Fruit fly (Drosophila melanogaster) whole organism, embryonic: Measurements from ENCODE around the gene stol.

ENCODE experiments used
- ATbp ChIP-seq: fragments of 200-800 bp; sonication (Bioruptor generic); optimal IDR thresholded peaks from 2 replicates; lab custom pipeline; 2017; ENCODE audit warnings: missing biosample characterization, mild to moderate bottlenecking, missing genetic modification characterization, missing genetic modification reagents
- Awh ChIP-seq: fragments of 200-800 bp; sonication (Bioruptor generic); IDR thresholded peaks from 2 replicates; pipeline ENCODE4, ENCODE4 v1.3.6; 2022; ENCODE audit warnings: missing biosample characterization, missing genetic modification characterization
- Bgb ChIP-seq: fragments of 200-800 bp; sonication (Bioruptor generic); IDR thresholded peaks from 2 replicates; pipeline ENCODE4 v1.3.6; 2022; ENCODE audit warnings: missing biosample characterization, missing genetic modification characterization; ENCODE audit not compliant: partially characterized antibody
- BtbVII ChIP-seq: fragments of 200-800 bp; sonication (Bioruptor generic); optimal IDR thresholded peaks from 3 replicates; lab custom pipeline; 2017; ENCODE audit warnings: missing biosample characterization, mild to moderate bottlenecking, missing genetic modification characterization
- CG10543 ChIP-seq: fragments of 200-800 bp; sonication (Bioruptor generic); optimal IDR thresholded peaks from 3 replicates; lab custom pipeline; 2017; ENCODE audit warnings: missing biosample characterization, mild to moderate bottlenecking, missing genetic modification characterization, moderate library complexity
- CG12299 ChIP-seq: fragments of 200-800 bp; sonication (Bioruptor generic); optimal IDR thresholded peaks from 2 replicates; lab custom pipeline; 2018; ENCODE audit warnings: missing biosample characterization, mild to moderate bottlenecking, missing genetic modification characterization
- CG14050 ChIP-seq: fragments of 200-800 bp; sonication (Bioruptor generic); IDR thresholded peaks from 3 replicates; pipeline ENCODE4 v1.3.6; 2022; ENCODE audit warnings: missing biosample characterization, missing genetic modification characterization
- CG14441 ChIP-seq: fragments of 200-800 bp; sonication (Bioruptor generic); IDR thresholded peaks from 2 replicates; pipeline ENCODE4 v1.3.6; 2022; ENCODE audit warnings: missing biosample characterization, missing genetic modification characterization
- CG15601 ChIP-seq: fragments of 200-800 bp; sonication (Bioruptor generic); optimal IDR thresholded peaks from 3 replicates; lab custom pipeline; 2019; ENCODE audit warnings: missing biosample characterization, mild to moderate bottlenecking, missing genetic modification characterization, moderate library complexity
- CG15696 ChIP-seq: fragments of 200-800 bp; sonication (Bioruptor generic); optimal IDR thresholded peaks from 2 replicates; lab custom pipeline; 2019; ENCODE audit warnings: missing biosample characterization, mild to moderate bottlenecking, missing genetic modification characterization, moderate library complexity
- CG16863 ChIP-seq: fragments of 200-800 bp; sonication (Bioruptor generic); optimal IDR thresholded peaks from 3 replicates; lab custom pipeline; 2016; ENCODE audit warnings: missing biosample characterization, missing genetic modification characterization
- CG17568 ChIP-seq: fragments of 200-800 bp; sonication (Bioruptor generic); optimal IDR thresholded peaks from 2 replicates; lab custom pipeline; 2018; ENCODE audit warnings: missing biosample characterization, mild to moderate bottlenecking, missing genetic modification characterization, moderate library complexity
- CG2116 ChIP-seq: fragments of 200-800 bp; sonication (Bioruptor generic); optimal IDR thresholded peaks from 3 replicates; lab custom pipeline; 2018; ENCODE audit warnings: missing biosample characterization, mild to moderate bottlenecking, missing genetic modification characterization
- CG2129 ChIP-seq: fragments of 200-800 bp; sonication (Bioruptor generic); IDR thresholded peaks from 2 replicates; pipeline ENCODE4 v1.3.6; 2022; ENCODE audit warnings: missing biosample characterization, missing genetic modification characterization; ENCODE audit not compliant: partially characterized antibody
- CG3726 ChIP-seq: fragments of 200-800 bp; sonication (Bioruptor generic); IDR thresholded peaks from 3 replicates; pipeline ENCODE4, ENCODE4 v1.3.6; 2022; ENCODE audit warnings: missing biosample characterization, missing genetic modification characterization
- CG3838 ChIP-seq: fragments of 200-800 bp; sonication (Bioruptor generic); optimal IDR thresholded peaks from 3 replicates; lab custom pipeline; 2016; ENCODE audit warnings: missing biosample characterization, missing genetic modification characterization
- CG43689 ChIP-seq: fragments of 200-800 bp; sonication (Bioruptor generic); IDR thresholded peaks from 2 replicates; pipeline ENCODE4 v1.3.6; 2022; ENCODE audit warnings: missing biosample characterization, missing genetic modification characterization
- CG5180 ChIP-seq: fragments of 200-800 bp; sonication (Bioruptor generic); optimal IDR thresholded peaks from 3 replicates; lab custom pipeline; 2017; ENCODE audit warnings: missing biosample characterization, missing genetic modification characterization, mild to moderate bottlenecking, moderate library complexity, missing genetic modification reagents
- CG6813 ChIP-seq: fragments of 200-800 bp; sonication (Bioruptor generic); optimal IDR thresholded peaks from 2 replicates; lab custom pipeline; 2017; ENCODE audit warnings: missing biosample characterization, missing genetic modification characterization, mild to moderate bottlenecking, moderate library complexity, missing genetic modification reagents
- CG8388 ChIP-seq: fragments of 200-800 bp; sonication (Bioruptor generic); optimal IDR thresholded peaks from 2 replicates; lab custom pipeline; 2019; ENCODE audit warnings: missing biosample characterization, mild to moderate bottlenecking, missing genetic modification characterization, moderate library complexity
- CG8765 ChIP-seq: fragments of 200-800 bp; sonication (Bioruptor generic); IDR thresholded peaks from 2 replicates; pipeline ENCODE4 v1.3.6; 2022; ENCODE audit warnings: missing biosample characterization, missing genetic modification characterization
- CG9215 ChIP-seq: fragments of 200-800 bp; sonication (Bioruptor generic); IDR thresholded peaks from 2 replicates; pipeline ENCODE4 v1.3.6; 2022; ENCODE audit warnings: missing biosample characterization, missing genetic modification characterization
- CrebB ChIP-seq: fragments of 200-800 bp; sonication (Bioruptor generic); optimal IDR thresholded peaks from 3 replicates; lab custom pipeline; 2018; ENCODE audit warnings: missing biosample characterization, mild to moderate bottlenecking, missing genetic modification characterization
- Eip74EF ChIP-seq, 2 experiments: fragments of 200-800 bp in 1 of 2; fragments of >200 bp in 1 of 2; sonication (Bioruptor generic) in 1 of 2; optimal IDR thresholded peaks; 2 replicates each; lab custom pipeline; 2017 to 2019; ENCODE audit warnings: missing biosample characterization in 2 of 2, missing genetic modification characterization in 2 of 2, mild to moderate bottlenecking in 1 of 2, moderate library complexity in 1 of 2
- HHEX ChIP-seq: fragments of 200-800 bp; sonication (Bioruptor generic); optimal IDR thresholded peaks from 3 replicates; lab custom pipeline; 2017; ENCODE audit warnings: missing biosample characterization, mild to moderate bottlenecking, missing genetic modification characterization, missing genetic modification reagents
- Mrtf ChIP-seq: fragments of 200-800 bp; sonication (Bioruptor generic); IDR thresholded peaks from 3 replicates; pipeline ENCODE4 v1.3.6; 2022; ENCODE audit warnings: missing biosample characterization, missing genetic modification characterization
- NK7.1 ChIP-seq: fragments of 200-800 bp; sonication (Bioruptor generic); optimal IDR thresholded peaks from 3 replicates; lab custom pipeline; 2016; ENCODE audit warnings: missing biosample characterization, missing genetic modification characterization
- Sry-β ChIP-seq: fragments of 200-800 bp; sonication (Bioruptor generic); optimal IDR thresholded peaks from 2 replicates; lab custom pipeline; 2018; ENCODE audit warnings: missing biosample characterization, mild to moderate bottlenecking, missing genetic modification characterization, moderate library complexity
- Tbp ChIP-seq: fragments of >200 bp; optimal IDR thresholded peaks from 2 replicates; lab custom pipeline; 2018; ENCODE audit warnings: missing biosample characterization, missing genetic modification characterization
- Xrp1 ChIP-seq: fragments of 200-800 bp; sonication (Bioruptor generic); IDR thresholded peaks from 2 replicates; pipeline ENCODE4 v1.3.6; 2022; ENCODE audit warnings: missing biosample characterization, missing genetic modification characterization
- abd-A ChIP-seq: fragments of 200-800 bp; sonication (Bioruptor generic); optimal IDR thresholded peaks from 3 replicates; lab custom pipeline; 2019; ENCODE audit warnings: missing biosample characterization, mild to moderate bottlenecking, missing genetic modification characterization, moderate library complexity
- amos ChIP-seq: fragments of 200-800 bp; sonication (Bioruptor generic); IDR thresholded peaks from 2 replicates; pipeline ENCODE4 v1.3.6; 2022; ENCODE audit warnings: missing biosample characterization, missing genetic modification characterization; ENCODE audit not compliant: partially characterized antibody
- ash1 ChIP-seq: fragments of 200-800 bp; sonication (Bioruptor generic); optimal IDR thresholded peaks from 2 replicates; lab custom pipeline; 2018; ENCODE audit warnings: missing biosample characterization, mild to moderate bottlenecking, missing genetic modification characterization
- ci ChIP-seq: fragments of 200-800 bp; sonication (Bioruptor generic); IDR thresholded peaks from 3 replicates; pipeline ENCODE4 v1.3.6; 2022; ENCODE audit warnings: missing biosample characterization, missing genetic modification characterization
- crol ChIP-seq: fragments of 200-800 bp; sonication (Bioruptor generic); IDR thresholded peaks from 2 replicates; pipeline ENCODE4 v1.3.6; 2022; ENCODE audit warnings: missing biosample characterization, missing genetic modification characterization
- disco-r ChIP-seq: fragments of 200-800 bp; sonication (Bioruptor generic); optimal IDR thresholded peaks from 2 replicates; lab custom pipeline; 2016; ENCODE audit warnings: missing biosample characterization, missing genetic modification characterization
- eve ChIP-seq, 2 experiments: fragments of >200 bp; optimal IDR thresholded peaks; 2 replicates each; lab custom pipeline; 2017; ENCODE audit warnings: missing biosample characterization in 2 of 2, missing genetic modification characterization in 2 of 2
- gce ChIP-seq: fragments of 200-800 bp; sonication (Bioruptor generic); IDR thresholded peaks from 3 replicates; pipeline ENCODE4 v1.3.6; 2022; ENCODE audit warnings: missing biosample characterization, missing genetic modification characterization
- gfzf ChIP-seq: fragments of 200-800 bp; sonication (Bioruptor generic); optimal IDR thresholded peaks from 2 replicates; lab custom pipeline; 2016; ENCODE audit warnings: missing biosample characterization, mild to moderate bottlenecking, missing genetic modification characterization, moderate library complexity
- lmd ChIP-seq: fragments of 200-800 bp; sonication (Bioruptor generic); IDR thresholded peaks from 2 replicates; pipeline ENCODE4 v1.3.6; 2022; ENCODE audit warnings: missing biosample characterization, missing genetic modification characterization
- luna ChIP-seq: fragments of 200-800 bp; sonication (Bioruptor generic); optimal IDR thresholded peaks from 2 replicates; lab custom pipeline; 2016; ENCODE audit warnings: missing biosample characterization, missing genetic modification characterization
- mirr ChIP-seq: fragments of 200-800 bp; sonication (Bioruptor generic); optimal IDR thresholded peaks from 3 replicates; lab custom pipeline; 2018; ENCODE audit warnings: missing biosample characterization, mild to moderate bottlenecking, missing genetic modification characterization
- oc ChIP-seq: fragments of 200-800 bp; sonication (Bioruptor generic); optimal IDR thresholded peaks from 2 replicates; lab custom pipeline; 2018; ENCODE audit warnings: missing biosample characterization, mild to moderate bottlenecking, missing genetic modification characterization, moderate library complexity
- pum ChIP-seq: fragments of 200-800 bp; sonication (Bioruptor generic); optimal IDR thresholded peaks from 2 replicates; lab custom pipeline; 2016; ENCODE audit warnings: missing biosample characterization, missing genetic modification characterization
- ssp ChIP-seq: fragments of 200-800 bp; sonication (Bioruptor generic); IDR thresholded peaks from 2 replicates; pipeline ENCODE4 v1.3.6; 2022; ENCODE audit warnings: missing biosample characterization, missing genetic modification characterization
- toy ChIP-seq: fragments of 200-800 bp; sonication (Bioruptor generic); IDR thresholded peaks from 2 replicates; pipeline ENCODE4 v1.3.6; 2022; ENCODE audit warnings: missing biosample characterization, missing genetic modification characterization
- zf30C ChIP-seq: fragments of 200-800 bp; sonication (Bioruptor generic); optimal IDR thresholded peaks from 3 replicates; lab custom pipeline; 2018; ENCODE audit warnings: missing biosample characterization, mild to moderate bottlenecking, missing genetic modification characterization

stol gene

dm6 chr2L:15761409-15762407 lies 43.6 kb upstream of the stol start (continued):
- TF ChIP-seq CG15601 (tag; lab: Kevin White, UChicago) (peak; percentile 66), CG8765 (GFP tag; lab: Robert Waterston, UW) (peak; percentile 58), gce (GFP tag; lab: Robert Waterston, UW) (peak; percentile 65; the same call in 1 of the 3 replicates), Xrp1 (GFP tag; lab: Robert Waterston, UW) (peak; percentile 88), toy (GFP tag; lab: Robert Waterston, UW) (no peak), CG3726 (GFP tag; lab: Robert Waterston, UW) (0 out of 3 replicates have a peak, but pooled peaks have one; percentile 50), CG2129 (no peak), CG16863 (GFP tag; lab: Kevin White, UChicago) (no peak), CG14050 (GFP tag; lab: Robert Waterston, UW) (peak; percentile 72), Eip74EF (GFP tag; optimal IDR thresholded peaks at IDR 0.05; lab: Kevin White, UChicago) (peak in 1 of 2 experiments; percentile 41), CG17568 (no peak), ATbp (GFP tag; lab: Kevin White, UChicago) (peak; percentile 69), CrebB (no peak), ci (GFP tag; lab: Robert Waterston, UW) (peak; percentile 82), CG43689 (GFP tag; lab: Robert Waterston, UW) (peak; percentile 44; the same call in 1 of the 2 replicates), abd-A (tag; lab: Kevin White, UChicago) (no peak), Bgb (GFP tag; lab: Robert Waterston, UW) (no peak), amos (GFP tag; lab: Robert Waterston, UW) (no peak), Mrtf (GFP tag; lab: Robert Waterston, UW) (no peak; the same call in 2 of the 3 replicates), luna (GFP tag; lab: Kevin White, UChicago) (no peak), crol (GFP tag; lab: Robert Waterston, UW) (no peak), CG2116 (GFP tag; lab: Kevin White, UChicago) (no peak), CG12299 (tag; lab: Kevin White, UChicago) (peak; percentile 17), CG14441 (GFP tag; lab: Robert Waterston, UW) (peak; percentile 75), CG10543 (GFP tag; lab: Kevin White, UChicago) (peak; percentile 5), oc (tag; lab: Kevin White, UChicago) (peak; percentile 55), Awh (GFP tag; lab: Robert Waterston, UW) (peak; percentile 77; the same call in 1 of the 2 replicates), CG3838 (no peak), CG5180 (no peak), mirr (GFP tag; lab: Kevin White, UChicago) (no peak), CG8388 (GFP tag; lab: Kevin White, UChicago) (peak; percentile 72), HHEX (GFP tag; lab: Kevin White, UChicago) (peak; percentile 58), CG15696 (tag; lab: Kevin White, UChicago) (peak; percentile 76), Tbp (GFP tag; lab: Kevin White, UChicago) (no peak), NK7.1 (GFP tag; lab: Kevin White, UChicago) (peak; percentile 19), BtbVII (GFP tag; lab: Kevin White, UChicago) (peak; percentile 22), ash1 (GFP tag; lab: Kevin White, UChicago) (no peak), eve (GFP tag; optimal IDR thresholded peaks at IDR 0.05; lab: Kevin White, UChicago) (no peak), Sry-β (peak; percentile 5), gfzf (GFP tag; lab: Kevin White, UChicago) (no peak), zf30C (GFP tag; lab: Kevin White, UChicago) (peak; percentile 91), CG9215 (GFP tag; lab: Robert Waterston, UW) (peak; percentile 53), ssp (peak; percentile 60), CG6813 (peak; percentile 23), disco-r (GFP tag; lab: Kevin White, UChicago) (no peak), pum (no peak), lmd (GFP tag; lab: Robert Waterston, UW) (peak; percentile 78)
